Fruit fly (Drosophila melanogaster) whole organism, embryonic: ENCODE results near the gene CG4611.

Experiments
- B-H1 ChIP-seq: fragments of 200-800 bp; sonication (Bioruptor generic); IDR thresholded peaks from 3 replicates; pipeline ENCODE4 v1.3.6; 2022; ENCODE audit warnings: missing biosample characterization, missing genetic modification characterization
- CG12769 ChIP-seq: fragments of 200-800 bp; sonication (Bioruptor generic); optimal IDR thresholded peaks from 2 replicates; lab custom pipeline; 2019; ENCODE audit warnings: missing biosample characterization, mild to moderate bottlenecking, missing genetic modification characterization, moderate library complexity
- CG13123 ChIP-seq: fragments of 200-800 bp; sonication (Bioruptor generic); optimal IDR thresholded peaks from 2 replicates; lab custom pipeline; 2016; ENCODE audit warnings: missing biosample characterization, missing genetic modification characterization
- CG13424 ChIP-seq: fragments of 200-800 bp; sonication (Bioruptor generic); optimal IDR thresholded peaks from 2 replicates; lab custom pipeline; 2019; ENCODE audit warnings: missing biosample characterization, mild to moderate bottlenecking, missing genetic modification characterization, moderate library complexity
- CG13624 ChIP-seq: fragments of 200-800 bp; sonication (Bioruptor generic); optimal IDR thresholded peaks from 2 replicates; lab custom pipeline; 2016; ENCODE audit warnings: missing biosample characterization, missing genetic modification characterization
- CG14441 ChIP-seq: fragments of 200-800 bp; sonication (Bioruptor generic); IDR thresholded peaks from 2 replicates; pipeline ENCODE4 v1.3.6; 2022; ENCODE audit warnings: missing biosample characterization, missing genetic modification characterization
- CG14667 ChIP-seq: fragments of 200-800 bp; sonication (Bioruptor generic); IDR thresholded peaks from 2 replicates; pipeline ENCODE4 v1.3.6; 2022; ENCODE audit warnings: missing biosample characterization, missing genetic modification characterization
- CG14710 ChIP-seq: fragments of 200-800 bp; sonication (Bioruptor generic); optimal IDR thresholded peaks from 3 replicates; lab custom pipeline; 2019; ENCODE audit warnings: missing biosample characterization, mild to moderate bottlenecking, missing genetic modification characterization, moderate library complexity
- CG15479 ChIP-seq: fragments of 200-800 bp; sonication (Bioruptor generic); optimal IDR thresholded peaks from 3 replicates; lab custom pipeline; 2019; ENCODE audit warnings: missing biosample characterization, mild to moderate bottlenecking, missing genetic modification characterization, moderate library complexity
- CG1603 ChIP-seq: fragments of 200-800 bp; sonication (Bioruptor generic); optimal IDR thresholded peaks from 2 replicates; lab custom pipeline; 2019; ENCODE audit warnings: missing biosample characterization, mild to moderate bottlenecking, missing genetic modification characterization, moderate library complexity
- CG16815 ChIP-seq: fragments of 200-800 bp; sonication (Bioruptor generic); optimal IDR thresholded peaks from 3 replicates; lab custom pipeline; 2017; ENCODE audit warnings: missing biosample characterization, mild to moderate bottlenecking, missing genetic modification characterization
- CG2116 ChIP-seq: fragments of 200-800 bp; sonication (Bioruptor generic); optimal IDR thresholded peaks from 3 replicates; lab custom pipeline; 2018; ENCODE audit warnings: missing biosample characterization, mild to moderate bottlenecking, missing genetic modification characterization
- CG3281 ChIP-seq: fragments of 200-800 bp; sonication (Bioruptor generic); optimal IDR thresholded peaks from 3 replicates; lab custom pipeline; 2017; ENCODE audit warnings: missing biosample characterization, mild to moderate bottlenecking, missing genetic modification characterization
- CG4282 ChIP-seq: fragments of 200-800 bp; sonication (Bioruptor generic); optimal IDR thresholded peaks from 2 replicates; lab custom pipeline; 2016; ENCODE audit warnings: missing biosample characterization, missing genetic modification characterization
- CG43689 ChIP-seq: fragments of 200-800 bp; sonication (Bioruptor generic); IDR thresholded peaks from 2 replicates; pipeline ENCODE4 v1.3.6; 2022; ENCODE audit warnings: missing biosample characterization, missing genetic modification characterization
- CG4820 ChIP-seq: fragments of 200-800 bp; sonication (Bioruptor generic); optimal IDR thresholded peaks from 3 replicates; lab custom pipeline; 2016; ENCODE audit warnings: missing biosample characterization, missing genetic modification characterization
- CG7271 ChIP-seq: fragments of 200-800 bp; sonication (Bioruptor generic); optimal IDR thresholded peaks from 2 replicates; lab custom pipeline; 2018; ENCODE audit warnings: missing biosample characterization, mild to moderate bottlenecking, missing genetic modification characterization, moderate library complexity
- CG7357 ChIP-seq: fragments of 200-800 bp; sonication (Bioruptor generic); IDR thresholded peaks from 3 replicates; pipeline ENCODE4 v1.3.6; 2022; ENCODE audit warnings: missing biosample characterization, missing genetic modification characterization
- CG8359 ChIP-seq: fragments of 200-800 bp; sonication (Bioruptor generic); optimal IDR thresholded peaks from 2 replicates; lab custom pipeline; 2017; ENCODE audit warnings: missing biosample characterization, mild to moderate bottlenecking, missing genetic modification characterization, borderline replicate concordance
- CG8944 ChIP-seq: fragments of 200-800 bp; sonication (Bioruptor generic); optimal IDR thresholded peaks from 3 replicates; lab custom pipeline; 2016; ENCODE audit warnings: missing biosample characterization, missing genetic modification characterization
- CG9797 ChIP-seq: fragments of 200-800 bp; sonication (Bioruptor generic); optimal IDR thresholded peaks from 3 replicates; lab custom pipeline; 2018; ENCODE audit warnings: missing biosample characterization, mild to moderate bottlenecking, missing genetic modification characterization
- CG9876 ChIP-seq: fragments of 200-800 bp; sonication (Bioruptor generic); optimal IDR thresholded peaks from 2 replicates; lab custom pipeline; 2016; ENCODE audit warnings: missing biosample characterization, missing genetic modification characterization
- CHES-1-like ChIP-seq: fragments of 200-800 bp; sonication (Bioruptor generic); optimal IDR thresholded peaks from 2 replicates; lab custom pipeline; 2016; ENCODE audit warnings: missing biosample characterization, missing genetic modification characterization
- Deaf1 ChIP-seq: fragments of 200-800 bp; optimal IDR thresholded peaks from 3 replicates; lab custom pipeline; 2019; ENCODE audit warnings: missing biosample characterization, mild to moderate bottlenecking, missing genetic modification characterization, moderate library complexity
- Dll ChIP-seq: fragments of 200-800 bp; sonication (Bioruptor generic); IDR thresholded peaks from 4 replicates; pipeline ENCODE4 v1.3.6; 2022; ENCODE audit warnings: missing biosample characterization, missing genetic modification characterization; ENCODE audit not compliant: partially characterized antibody
- Dp ChIP-seq: fragments of 200-800 bp; sonication (Bioruptor generic); optimal IDR thresholded peaks from 2 replicates; lab custom pipeline; 2018; ENCODE audit warnings: missing biosample characterization, mild to moderate bottlenecking, missing genetic modification characterization, moderate library complexity
- Hmr ChIP-seq: fragments of 200-800 bp; sonication (Bioruptor generic); optimal IDR thresholded peaks from 3 replicates; lab custom pipeline; 2017; ENCODE audit warnings: mild to moderate bottlenecking, missing biosample characterization, missing genetic modification reagents, missing genetic modification characterization
- Rx ChIP-seq: fragments of 200-800 bp; sonication (Bioruptor generic); IDR thresholded peaks from 2 replicates; pipeline ENCODE4 v1.3.6; 2022; ENCODE audit warnings: missing biosample characterization, missing genetic modification characterization
- Sry-β ChIP-seq: fragments of 200-800 bp; sonication (Bioruptor generic); optimal IDR thresholded peaks from 2 replicates; lab custom pipeline; 2018; ENCODE audit warnings: missing biosample characterization, mild to moderate bottlenecking, missing genetic modification characterization, moderate library complexity
- Sry-δ ChIP-seq: fragments of 200-800 bp; sonication (Bioruptor generic); optimal IDR thresholded peaks from 2 replicates; lab custom pipeline; 2016; ENCODE audit warnings: missing biosample characterization, missing genetic modification characterization
- ap ChIP-seq: fragments of 200-800 bp; sonication (Bioruptor generic); IDR thresholded peaks from 2 replicates; pipeline ENCODE4 v1.3.6; 2022; ENCODE audit warnings: missing biosample characterization, missing genetic modification characterization
- ash1 ChIP-seq: fragments of 200-800 bp; sonication (Bioruptor generic); optimal IDR thresholded peaks from 2 replicates; lab custom pipeline; 2018; ENCODE audit warnings: missing biosample characterization, mild to moderate bottlenecking, missing genetic modification characterization
- az2 ChIP-seq: fragments of 200-800 bp; sonication (Bioruptor generic); optimal IDR thresholded peaks from 3 replicates; lab custom pipeline; 2016; ENCODE audit warnings: missing biosample characterization, missing genetic modification characterization
- br ChIP-seq: fragments of >200 bp; optimal IDR thresholded peaks from 2 replicates; lab custom pipeline; 2017
- cad ChIP-seq: fragments of >200 bp; optimal IDR thresholded peaks from 2 replicates; lab custom pipeline; 2017; ENCODE audit warnings: missing biosample characterization, missing genetic modification characterization
- cas ChIP-seq: fragments of 200-800 bp; sonication (Bioruptor generic); IDR thresholded peaks from 2 replicates; pipeline ENCODE4 v1.3.6; 2022; ENCODE audit warnings: missing biosample characterization, missing genetic modification characterization
- dmrt99B ChIP-seq: fragments of 200-800 bp; sonication (Bioruptor generic); optimal IDR thresholded peaks from 2 replicates; lab custom pipeline; 2018; ENCODE audit warnings: missing biosample characterization, mild to moderate bottlenecking, missing genetic modification characterization, moderate library complexity
- dysf ChIP-seq: fragments of 200-800 bp; sonication (Bioruptor generic); IDR thresholded peaks from 3 replicates; pipeline ENCODE4 v1.3.6; 2022; ENCODE audit warnings: missing biosample characterization, missing genetic modification characterization
- emc ChIP-seq: fragments of 200-800 bp; sonication (Bioruptor generic); optimal IDR thresholded peaks from 2 replicates; lab custom pipeline; 2016; ENCODE audit warnings: missing biosample characterization, missing genetic modification characterization
- ems ChIP-seq: fragments of 200-800 bp; sonication (Bioruptor generic); optimal IDR thresholded peaks from 3 replicates; lab custom pipeline; 2016; ENCODE audit warnings: missing biosample characterization, missing genetic modification characterization
- exex ChIP-seq: fragments of 200-800 bp; sonication (Bioruptor generic); optimal IDR thresholded peaks from 4 replicates; lab custom pipeline; 2018; ENCODE audit warnings: missing biosample characterization, mild to moderate bottlenecking, missing genetic modification characterization, moderate library complexity
- fd64A ChIP-seq: fragments of 200-800 bp; sonication (Bioruptor generic); optimal IDR thresholded peaks from 3 replicates; lab custom pipeline; 2018; ENCODE audit warnings: missing biosample characterization, mild to moderate bottlenecking, missing genetic modification characterization
- hbn ChIP-seq: fragments of 200-800 bp; sonication (Bioruptor generic); IDR thresholded peaks from 2 replicates; pipeline ENCODE4 v1.3.6; 2022; ENCODE audit warnings: missing biosample characterization, missing genetic modification characterization; ENCODE audit not compliant: partially characterized antibody
- her ChIP-seq: fragments of 200-800 bp; sonication (Bioruptor generic); optimal IDR thresholded peaks from 2 replicates; lab custom pipeline; 2016; ENCODE audit warnings: missing biosample characterization, missing genetic modification characterization
- kah ChIP-seq: fragments of 200-800 bp; sonication (Bioruptor generic); optimal IDR thresholded peaks from 2 replicates; lab custom pipeline; 2018; ENCODE audit warnings: missing biosample characterization, mild to moderate bottlenecking, missing genetic modification characterization
- onecut ChIP-seq: fragments of 200-800 bp; sonication (Bioruptor generic); IDR thresholded peaks from 2 replicates; pipeline ENCODE4 v1.3.6; 2022; ENCODE audit warnings: missing biosample characterization, missing genetic modification characterization
- pnt ChIP-seq: fragments of 200-800 bp; sonication (Bioruptor generic); optimal IDR thresholded peaks from 3 replicates; lab custom pipeline; 2016; ENCODE audit warnings: missing biosample characterization, missing genetic modification characterization
- sens-2 ChIP-seq: fragments of 200-800 bp; sonication (Bioruptor generic); IDR thresholded peaks from 2 replicates; pipeline ENCODE4 v1.3.6; 2022; ENCODE audit warnings: missing biosample characterization, missing genetic modification characterization
- sim ChIP-seq: fragments of 200-800 bp; sonication (Bioruptor generic); IDR thresholded peaks from 2 replicates; pipeline ENCODE4 v1.3.6; 2022; ENCODE audit warnings: missing biosample characterization, missing genetic modification characterization
- ttk ChIP-seq: fragments of 200-800 bp; sonication (Bioruptor generic); IDR thresholded peaks from 2 replicates; pipeline ENCODE4 v2.1.2; 2022; ENCODE audit warnings: missing biosample characterization, missing genetic modification characterization

The CG4611 gene

DNA sequence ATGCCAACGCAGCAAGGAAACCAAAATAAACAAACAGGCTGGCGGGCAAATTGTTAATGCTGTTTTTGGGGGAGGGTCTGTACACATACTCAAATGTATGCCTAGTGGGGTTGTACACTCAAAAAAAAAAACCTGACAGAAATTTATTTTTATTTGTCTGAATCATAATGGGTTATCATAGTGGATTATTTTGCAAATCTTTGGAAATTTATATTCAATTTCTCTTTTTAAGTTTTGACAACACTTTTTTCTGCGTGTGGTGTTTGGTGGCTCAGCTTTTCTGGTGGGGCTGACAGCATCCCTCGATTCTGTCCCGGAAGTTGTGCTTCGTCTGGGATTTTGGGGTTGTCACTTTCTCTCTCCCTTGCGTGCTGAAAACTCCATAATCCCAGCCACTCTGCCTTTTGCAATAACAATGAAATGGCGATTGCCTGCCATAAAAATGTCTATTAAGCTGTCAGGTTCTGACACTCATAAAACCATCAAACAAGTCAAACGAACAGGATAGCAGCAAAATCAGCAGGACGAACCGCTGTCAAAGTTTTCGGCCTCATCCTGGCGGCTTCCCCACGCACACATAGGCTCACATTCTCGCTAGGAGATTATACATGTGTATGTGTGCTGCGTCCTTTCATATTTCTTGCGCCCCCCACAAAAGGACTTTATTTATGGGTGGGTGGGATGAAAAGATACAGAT is 18.9 kb downstream of the CG4611 start (continued):
- TF ChIP-seq CG7271, result no peak
- TF ChIP-seq Dp (GFP tag; lab: Kevin White, UChicago), result no peak
- TF ChIP-seq CG2116, result peak; percentile 5
- TF ChIP-seq ems, result peak; percentile 20
- peak; percentile 69 for TF ChIP-seq az2 (GFP tag; lab: Kevin White, UChicago)
- no peak for TF ChIP-seq Dll (GFP tag; lab: Robert Waterston, UW)
- peak; percentile 64 for TF ChIP-seq cas
- no peak for TF ChIP-seq ash1 (GFP tag; lab: Kevin White, UChicago)
- TF ChIP-seq Sry-δ (GFP tag; lab: Kevin White, UChicago), result peak; percentile 34
- peak; percentile 83 for TF ChIP-seq CG13624
- peak; percentile 9 for TF ChIP-seq fd64A (GFP tag; lab: Kevin White, UChicago)
- TF ChIP-seq CG9797 (GFP tag; lab: Kevin White, UChicago), result no peak
- peak; percentile 45 for TF ChIP-seq kah
- no peak for TF ChIP-seq Deaf1 (tag; lab: Kevin White, UChicago)
- TF ChIP-seq CG14441, result peak; percentile 85
- TF ChIP-seq CHES-1-like, result peak; percentile 73
- TF ChIP-seq CG16815, result peak; percentile 32
- TF ChIP-seq her (GFP tag; lab: Kevin White, UChicago), result peak; percentile 79
- TF ChIP-seq Sry-β (GFP tag; lab: Kevin White, UChicago), result no peak
- TF ChIP-seq CG3281 (GFP tag; lab: Kevin White, UChicago), result peak; percentile 79
- no peak for TF ChIP-seq sens-2
- peak; percentile 60 for TF ChIP-seq B-H1 (GFP tag; lab: Robert Waterston, UW)
- TF ChIP-seq ttk, result no peak; the same call in 1 of the 2 replicates
- TF ChIP-seq CG14667, result no peak; the same call in 1 of the 2 replicates
- no peak for TF ChIP-seq CG12769
- no peak for TF ChIP-seq emc (GFP tag; lab: Kevin White, UChicago)
- TF ChIP-seq br (lab: Kevin White, UChicago), result no peak
- peak; percentile 73 for TF ChIP-seq CG4820 (GFP tag; lab: Kevin White, UChicago)
- TF ChIP-seq CG1603 (tag; lab: Kevin White, UChicago), result peak; percentile 41
- no peak for TF ChIP-seq CG15479 (GFP tag; lab: Kevin White, UChicago)
- no peak for TF ChIP-seq CG8359 (GFP tag; lab: Kevin White, UChicago)
- no peak for TF ChIP-seq CG13123
- TF ChIP-seq cad (GFP tag; lab: Kevin White, UChicago), result no peak
- TF ChIP-seq hbn (GFP tag; lab: Robert Waterston, UW), result no peak
- peak; percentile 51 for TF ChIP-seq CG14710
- 0 out of 2 replicates have a peak, but pooled peaks have one; percentile 39 for TF ChIP-seq sim (GFP tag; lab: Robert Waterston, UW)
- TF ChIP-seq ap (GFP tag; lab: Robert Waterston, UW), result peak; percentile 65
- TF ChIP-seq CG8944 (GFP tag; lab: Kevin White, UChicago), result peak; percentile 49
- TF ChIP-seq CG9876, result peak; percentile 35
- TF ChIP-seq CG7357 (GFP tag; lab: Robert Waterston, UW), result no peak; the same call in 1 of the 3 replicates
- TF ChIP-seq pnt (GFP tag; lab: Kevin White, UChicago), result peak; percentile 71
- TF ChIP-seq exex, result peak; percentile 52
- peak; percentile 77 for TF ChIP-seq onecut (GFP tag; lab: Robert Waterston, UW)
- TF ChIP-seq Hmr (GFP tag; lab: Kevin White, UChicago), result peak; percentile 89
- TF ChIP-seq dysf (GFP tag; lab: Robert Waterston, UW), result peak; percentile 88
- peak; percentile 70 for TF ChIP-seq Rx (GFP tag; lab: Robert Waterston, UW)
- TF ChIP-seq CG4282, result peak; percentile 26
- TF ChIP-seq CG13424 (tag; lab: Kevin White, UChicago), result peak; percentile 77
- TF ChIP-seq CG43689 (GFP tag; lab: Robert Waterston, UW), result no peak; the same call in none of the 2 replicates
- peak; percentile 81 for TF ChIP-seq dmrt99B (tag; lab: Kevin White, UChicago)
